Worm (Caenorhabditis elegans): ENCODE data around the gene gars-1.

gars-1 gene

DNA sequence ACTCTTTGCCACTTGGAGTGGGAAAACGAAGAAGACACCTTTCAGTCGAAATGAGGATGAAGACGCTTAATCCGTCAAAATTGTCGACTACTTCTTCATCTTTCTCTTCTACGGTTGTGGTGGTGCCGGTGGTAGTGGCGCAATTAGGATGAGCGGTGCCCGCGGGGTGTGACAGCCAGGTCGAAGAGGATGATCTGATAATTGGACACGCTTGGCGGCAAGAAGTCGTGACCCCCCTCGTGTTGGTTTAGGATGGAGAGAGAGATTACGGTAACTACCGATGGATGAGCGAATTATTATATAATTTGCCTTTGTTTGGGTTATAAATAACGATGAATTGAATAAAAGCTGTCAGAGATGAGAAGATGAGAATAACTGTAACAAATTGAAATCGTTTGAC is 36.4 kb downstream of the gars-1 start:
- TF ChIP-seq elt-3 (tag; optimal IDR thresholded peaks at IDR 0.05) (no peak), ets-5 (GFP tag; IDR thresholded peaks at IDR 0.05) (0 out of 2 replicates have a peak, but pooled peaks have one; percentile 28), tbx-2 (tag; optimal IDR thresholded peaks at IDR 0.05) (peak; percentile 39), sox-4 (tag; optimal IDR thresholded peaks at IDR 0.05) (no peak), fos-1 (tag; optimal IDR thresholded peaks at IDR 0.05) (no peak), nhr-71 (tag; optimal IDR thresholded peaks at IDR 0.05) (no peak), nhr-85 (tag) (peak; percentile 75), hpl-2 (GFP tag; optimal IDR thresholded peaks at IDR 0.05) (no peak)

DNA sequence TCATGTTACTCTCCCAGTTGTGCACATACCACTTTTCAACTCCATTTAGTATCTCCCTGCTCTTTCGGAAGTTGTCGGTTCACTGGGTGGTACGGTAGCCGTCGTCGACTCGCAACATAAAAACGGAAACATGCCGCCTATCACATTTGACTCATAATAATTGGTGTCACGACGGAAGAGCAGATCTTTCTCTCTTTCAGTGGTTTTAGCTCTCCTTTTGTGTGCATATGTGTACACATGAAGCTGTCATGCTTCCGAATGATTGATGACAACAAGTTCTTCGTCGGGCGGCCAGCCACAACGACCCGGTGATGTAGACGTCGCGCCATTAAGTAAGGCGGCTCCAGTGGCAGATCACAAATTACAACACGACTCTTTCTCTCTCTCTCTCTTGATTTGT is 37.7 kb downstream of the gars-1 start:
- TF ChIP-seq tbx-2 (tag; optimal IDR thresholded peaks at IDR 0.05) (peak; percentile 92), hlh-17 (GFP tag; optimal IDR thresholded peaks at IDR 0.05; ENCODE audit: borderline replicate concordance) (no peak)

DNA sequence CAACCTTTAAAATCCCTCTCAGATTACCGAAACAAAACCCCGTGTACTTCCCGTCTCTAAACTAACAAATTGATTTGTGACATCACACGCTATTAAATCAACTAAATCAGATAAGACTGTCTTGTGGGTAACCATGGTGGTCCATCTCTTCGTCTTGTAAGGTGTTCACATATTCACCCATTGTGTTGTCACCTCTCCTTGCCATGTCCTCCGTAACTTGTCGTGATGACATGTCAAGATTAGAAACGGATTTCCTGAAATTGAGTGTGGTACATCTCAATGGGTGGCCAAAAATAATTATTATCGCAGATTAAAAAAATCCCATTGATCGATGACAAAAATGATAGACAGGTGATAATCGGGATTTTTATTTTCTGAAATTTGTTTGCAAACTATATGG is 39.0 kb downstream of the gars-1 start:
- TF ChIP-seq pax-3 (tag; optimal IDR thresholded peaks at IDR 0.05) (no peak), unc-62 (GFP tag; optimal IDR thresholded peaks at IDR 0.05) (no peak), nhr-19 (GFP tag; conservative IDR thresholded peaks at IDR 0.05) (no peak), lin-13 (GFP tag; optimal IDR thresholded peaks at IDR 0.05) (no peak), ceh-8 (GFP tag; optimal IDR thresholded peaks at IDR 0.05) (no peak), mab-9 (GFP tag; IDR thresholded peaks at IDR 0.05) (no peak)

DNA sequence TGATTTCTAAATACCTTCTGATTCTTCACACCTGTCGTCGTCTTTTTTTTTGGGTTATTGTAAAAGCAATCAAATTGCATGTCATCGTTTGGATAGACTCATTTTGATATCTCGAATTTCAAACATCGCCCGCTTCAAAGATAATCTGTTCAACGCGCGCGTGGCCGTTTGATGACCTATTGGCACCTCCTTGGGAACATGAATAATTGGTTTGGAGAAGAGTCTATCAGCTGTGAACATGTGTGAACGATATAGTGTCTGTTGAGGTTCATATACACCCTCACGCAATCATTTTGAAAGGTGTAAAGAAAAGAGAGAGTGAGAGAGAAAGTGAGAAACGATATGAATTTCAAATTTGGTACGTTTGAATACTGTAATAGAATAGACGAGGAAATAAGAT is 42.8 kb downstream of the gars-1 start:
- no peak for TF ChIP-seq ceh-90 (tag; optimal IDR thresholded peaks at IDR 0.05)
- TF ChIP-seq ceh-82 (tag; optimal IDR thresholded peaks at IDR 0.05) = no peak
- TF ChIP-seq ztf-11 (tag; optimal IDR thresholded peaks at IDR 0.05) = peak in 1 of 2 experiments; percentile 52
- TF ChIP-seq tbx-2 (tag; optimal IDR thresholded peaks at IDR 0.05) = peak; percentile 96
- no peak for TF ChIP-seq lin-14 (GFP tag; optimal IDR thresholded peaks at IDR 0.05)

DNA sequence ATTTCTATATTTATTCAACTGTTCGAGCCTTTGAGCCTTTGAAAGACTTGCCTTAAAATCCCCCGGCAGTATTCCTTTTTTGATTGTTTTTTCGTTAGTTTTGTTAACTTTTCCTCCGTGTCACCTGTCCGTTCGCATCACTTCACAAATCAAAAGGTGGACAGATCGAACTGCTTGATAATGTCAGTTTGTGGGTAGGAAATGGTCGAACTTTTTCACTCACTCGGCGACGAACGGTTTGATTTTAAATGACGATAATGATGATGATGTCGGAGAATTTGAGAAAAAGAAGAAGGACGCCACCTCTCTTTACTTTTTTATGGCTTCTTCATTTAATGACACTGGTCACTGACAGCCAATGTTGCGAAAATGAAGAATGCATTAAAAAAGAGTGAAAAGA is 44.4 kb downstream of the gars-1 start:
- no peak for TF ChIP-seq elt-3 (tag; optimal IDR thresholded peaks at IDR 0.05)
- TF ChIP-seq egl-13 (tag; optimal IDR thresholded peaks at IDR 0.05) = no peak
- no peak for TF ChIP-seq nhr-85 (tag)
- TF ChIP-seq swsn-7 (tag; optimal IDR thresholded peaks at IDR 0.05) = no peak
- no peak for TF ChIP-seq tlp-1 (tag; optimal IDR thresholded peaks at IDR 0.05)
- TF ChIP-seq nhr-77 (tag; optimal IDR thresholded peaks at IDR 0.05) = no peak
- TF ChIP-seq nhr-47 (tag; optimal IDR thresholded peaks at IDR 0.05) = no peak
- no peak for TF ChIP-seq pqm-1 (tag; optimal IDR thresholded peaks at IDR 0.05)
- no peak for TF ChIP-seq irx-1 (tag; optimal IDR thresholded peaks at IDR 0.05)
- TF ChIP-seq unc-62 (GFP tag; optimal IDR thresholded peaks at IDR 0.05) = no peak
- no peak for TF ChIP-seq xbp-1 (tag; optimal IDR thresholded peaks at IDR 0.05)
- TF ChIP-seq vab-15 (tag; optimal IDR thresholded peaks at IDR 0.05) = no peak
- no peak for TF ChIP-seq sox-4 (tag; optimal IDR thresholded peaks at IDR 0.05)
- no peak for TF ChIP-seq sup-37 (GFP tag; optimal IDR thresholded peaks at IDR 0.05)
- no peak for TF ChIP-seq skn-1 (tag; optimal IDR thresholded peaks at IDR 0.05)
- TF ChIP-seq lin-14 (GFP tag; optimal IDR thresholded peaks at IDR 0.05) = no peak
- no peak for TF ChIP-seq rnt-1 (tag; optimal IDR thresholded peaks at IDR 0.05)
- no peak for TF ChIP-seq ztf-4 (tag; optimal IDR thresholded peaks at IDR 0.05)
- no peak for TF ChIP-seq jun-1 (tag; optimal IDR thresholded peaks at IDR 0.05)

DNA sequence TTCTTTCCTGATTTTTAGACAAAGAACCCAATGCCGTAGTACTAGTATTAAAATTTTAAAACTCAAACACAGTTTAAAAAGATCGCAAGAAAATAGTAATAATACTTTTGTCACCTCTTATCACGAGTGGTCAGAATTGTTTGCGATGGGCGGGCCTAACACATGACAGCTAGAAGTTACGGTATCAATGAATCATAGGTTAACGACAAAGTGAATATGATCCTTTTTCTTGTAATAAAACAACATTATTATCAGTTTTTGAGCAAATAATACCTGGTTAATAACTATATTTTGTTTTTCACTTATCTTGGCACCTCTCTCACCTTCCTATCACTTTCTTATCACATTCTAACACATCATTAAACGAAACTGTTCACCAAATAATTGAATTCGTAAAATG is 50.4 kb downstream of the gars-1 start:
- TF ChIP-seq elt-2 (tag; optimal IDR thresholded peaks at IDR 0.05) (peak; percentile 14), snpc-4 (tag; optimal IDR thresholded peaks at IDR 0.05) (no peak), nhr-28 (tag; optimal IDR thresholded peaks at IDR 0.05) (no peak)
